Worm (Caenorhabditis elegans) whole organism, early embryonic: ENCODE results near the gene F54E2.9.

Experiments
- B0310.2 ChIP-seq: sonication (generic microtip); optimal IDR thresholded peaks from 2 replicates; lab custom pipeline; 2016; ENCODE audit warnings: mild to moderate bottlenecking, missing genetic modification characterization, missing compliant biosample characterization
- F13C5.2 ChIP-seq: sonication (generic microtip); optimal IDR thresholded peaks from 2 replicates; lab custom pipeline; 2017; ENCODE audit warnings: mild to moderate bottlenecking, missing genetic modification characterization, inconsistent platforms, missing compliant biosample characterization
- aly-1 ChIP-seq: sonication (generic microtip); optimal IDR thresholded peaks from 2 replicates; lab custom pipeline; 2016; ENCODE audit warnings: missing genetic modification characterization, missing compliant biosample characterization
- ama-1 ChIP-seq: fragments of 150-350 bp; optimal IDR thresholded peaks from 2 replicates; lab custom pipeline; 2014
- ceh-13 ChIP-seq: fragments of 200-800 bp; sonication (Bioruptor generic); optimal IDR thresholded peaks from 2 replicates; lab custom pipeline; 2018; ENCODE audit warnings: mild to moderate bottlenecking, missing genetic modification characterization, missing compliant biosample characterization
- ceh-36 ChIP-seq: sonication (generic microtip); optimal IDR thresholded peaks from 2 replicates; lab custom pipeline; 2016; ENCODE audit warnings: missing genetic modification characterization, inconsistent platforms, missing compliant biosample characterization
- ets-7 ChIP-seq: sonication (generic microtip); optimal IDR thresholded peaks from 2 replicates; lab custom pipeline; 2016; ENCODE audit warnings: missing genotype, missing genetic modification characterization, missing compliant biosample characterization
- flt-1 ChIP-seq: fragments of 200-800 bp; sonication (Bioruptor generic); IDR thresholded peaks from 2 replicates; pipeline ENCODE4 v1.3.6; 2022; ENCODE audit warnings: missing genetic modification characterization, missing compliant biosample characterization
- hmbx-1 ChIP-seq: sonication (generic microtip); optimal IDR thresholded peaks from 2 replicates; lab custom pipeline; 2016; ENCODE audit warnings: mild to moderate bottlenecking, missing genetic modification characterization, missing compliant biosample characterization
- hmg-4 ChIP-seq: fragments of 200-800 bp; sonication (Bioruptor generic); optimal IDR thresholded peaks from 2 replicates; lab custom pipeline; 2018; ENCODE audit warnings: mild to moderate bottlenecking, missing genetic modification characterization, missing compliant biosample characterization
- hnd-1 ChIP-seq: sonication (generic microtip); optimal IDR thresholded peaks from 2 replicates; lab custom pipeline; 2016; ENCODE audit warnings: missing genetic modification characterization, missing compliant biosample characterization
- pes-1 ChIP-seq: fragments of 200-800 bp; sonication (Bioruptor generic); IDR thresholded peaks from 2 replicates; pipeline ENCODE4 v1.3.6; 2022; ENCODE audit warnings: missing genetic modification reagents, missing genetic modification characterization, missing compliant biosample characterization
- scrt-1 ChIP-seq: fragments of 200-800 bp; sonication (Bioruptor generic); IDR thresholded peaks from 2 replicates; pipeline ENCODE4 v1.3.6; 2022; ENCODE audit warnings: missing genetic modification characterization, missing compliant biosample characterization
- sea-1 ChIP-seq: fragments of 200-800 bp; sonication (Bioruptor generic); conservative IDR thresholded peaks from 2 replicates; pipeline ENCODE4 v1.3.6; 2022; ENCODE audit warnings: missing genetic modification characterization, missing compliant biosample characterization
- tbx-11 ChIP-seq: fragments of 200-800 bp; sonication (Bioruptor generic); IDR thresholded peaks from 2 replicates; pipeline ENCODE4 v1.3.6; 2022; ENCODE audit warnings: missing genetic modification characterization, missing compliant biosample characterization
- tbx-37 ChIP-seq: fragments of 200-800 bp; sonication (Bioruptor generic); conservative IDR thresholded peaks from 2 replicates; pipeline ENCODE4 v1.3.6; 2022; ENCODE audit warnings: missing genetic modification reagents, missing genetic modification characterization, missing compliant biosample characterization
- tra-4 ChIP-seq: sonication (generic microtip); optimal IDR thresholded peaks from 2 replicates; lab custom pipeline; 2017; ENCODE audit warnings: missing genetic modification characterization, missing compliant biosample characterization

The F54E2.9 gene

ce11 chrV:2771560-2771959 lies 42.2 kb downstream of the F54E2.9 start, which contains the start of gene srh-56:
TSS of gene srh-56 (plus strand) at chrV:2771860.
- no peak for TF ChIP-seq hnd-1
- TF ChIP-seq tbx-37 (GFP tag; lab: Robert Waterston, UW): no peak
- TF ChIP-seq tbx-11 (GFP tag; lab: Robert Waterston, UW): no peak
- no peak for TF ChIP-seq pes-1
- TF ChIP-seq flt-1 (GFP tag; lab: Robert Waterston, UW): no peak
- no peak for TF ChIP-seq hmg-4 (GFP tag; lab: Kevin White, UChicago)
- TF ChIP-seq ets-7 (tag; lab: Kevin White, UChicago): no peak
- TF ChIP-seq tra-4: no peak
- TF ChIP-seq ceh-13 (GFP tag; lab: Kevin White, UChicago): no peak
- no peak for TF ChIP-seq scrt-1
- TF ChIP-seq F13C5.2: no peak
- no peak for TF ChIP-seq B0310.2 (tag; lab: Kevin White, UChicago)
- TF ChIP-seq hmbx-1: no peak
- TF ChIP-seq sea-1 (GFP tag; lab: Robert Waterston, UW): no peak

ce11 chrV:2769754-2770153 lies 44.0 kb downstream of the F54E2.9 start, which contains the start of gene dhs-15:
TSS of gene dhs-15 (minus strand) at chrV:2769854.
- TF ChIP-seq tra-4: no peak
- no peak for TF ChIP-seq flt-1 (GFP tag; lab: Robert Waterston, UW)
- no peak for TF ChIP-seq F13C5.2
- no peak for TF ChIP-seq pes-1
- no peak for TF ChIP-seq hmg-4 (GFP tag; lab: Kevin White, UChicago)
- TF ChIP-seq ceh-36 (tag; lab: Kevin White, UChicago): no peak
- TF ChIP-seq B0310.2 (tag; lab: Kevin White, UChicago): no peak
- no peak for TF ChIP-seq scrt-1
- no peak for TF ChIP-seq ama-1 (lab: Kevin White, UChicago)
- no peak for TF ChIP-seq ets-7 (tag; lab: Kevin White, UChicago)
- no peak for TF ChIP-seq sea-1 (GFP tag; lab: Robert Waterston, UW)
- no peak for TF ChIP-seq hnd-1
- no peak for TF ChIP-seq aly-1 (tag; lab: Kevin White, UChicago)
- no peak for TF ChIP-seq tbx-11 (GFP tag; lab: Robert Waterston, UW)
- no peak for TF ChIP-seq hmbx-1
- no peak for TF ChIP-seq tbx-37 (GFP tag; lab: Robert Waterston, UW)
- TF ChIP-seq ceh-13 (GFP tag; lab: Kevin White, UChicago): no peak

ce11 chrV:2767465-2767864 lies 46.3 kb downstream of the F54E2.9 start, which contains the start of gene R05D8.9:
TSS of gene R05D8.9 (minus strand) at chrV:2767565.
- TF ChIP-seq flt-1 (GFP tag; lab: Robert Waterston, UW): no peak
- no peak for TF ChIP-seq hmg-4 (GFP tag; lab: Kevin White, UChicago)
- TF ChIP-seq tbx-11 (GFP tag; lab: Robert Waterston, UW): no peak
- TF ChIP-seq ceh-36 (tag; lab: Kevin White, UChicago): no peak
- no peak for TF ChIP-seq hnd-1
- no peak for TF ChIP-seq sea-1 (GFP tag; lab: Robert Waterston, UW)
- no peak for TF ChIP-seq tbx-37 (GFP tag; lab: Robert Waterston, UW)
- no peak for TF ChIP-seq aly-1 (tag; lab: Kevin White, UChicago)
- no peak for TF ChIP-seq B0310.2 (tag; lab: Kevin White, UChicago)
- no peak for TF ChIP-seq ceh-13 (GFP tag; lab: Kevin White, UChicago)
- TF ChIP-seq F13C5.2: no peak
- TF ChIP-seq ets-7 (tag; lab: Kevin White, UChicago): no peak
- TF ChIP-seq scrt-1: no peak
- no peak for TF ChIP-seq pes-1
- no peak for TF ChIP-seq hmbx-1
- no peak for TF ChIP-seq ama-1 (lab: Kevin White, UChicago)
- TF ChIP-seq tra-4: no peak

ce11 chrV:2765052-2765451 lies 48.7 kb downstream of the F54E2.9 start, which contains the start of gene dhs-14:
TSS of gene dhs-14 (minus strand) at chrV:2765200.
- no peak for TF ChIP-seq tra-4
- TF ChIP-seq flt-1 (GFP tag; lab: Robert Waterston, UW): no peak
- TF ChIP-seq F13C5.2: no peak
- no peak for TF ChIP-seq scrt-1
- no peak for TF ChIP-seq ets-7 (tag; lab: Kevin White, UChicago)
- TF ChIP-seq hnd-1: no peak
- TF ChIP-seq hmbx-1: no peak
- TF ChIP-seq tbx-37 (GFP tag; lab: Robert Waterston, UW): no peak
- TF ChIP-seq hmg-4 (GFP tag; lab: Kevin White, UChicago): no peak
- TF ChIP-seq tbx-11 (GFP tag; lab: Robert Waterston, UW): no peak
- no peak for TF ChIP-seq aly-1 (tag; lab: Kevin White, UChicago)
- TF ChIP-seq sea-1 (GFP tag; lab: Robert Waterston, UW): no peak
- TF ChIP-seq B0310.2 (tag; lab: Kevin White, UChicago): no peak

ce11 chrV:2763105-2763504 lies 50.7 kb downstream of the F54E2.9 start, which contains the start of gene R05D8.7:
TSS of gene R05D8.7 (minus strand) at chrV:2763208.
- no peak for TF ChIP-seq ceh-13 (GFP tag; lab: Kevin White, UChicago)
- no peak for TF ChIP-seq F13C5.2
- no peak for TF ChIP-seq flt-1 (GFP tag; lab: Robert Waterston, UW)
- TF ChIP-seq ets-7 (tag; lab: Kevin White, UChicago): no peak
- no peak for TF ChIP-seq aly-1 (tag; lab: Kevin White, UChicago)
- TF ChIP-seq tbx-11 (GFP tag; lab: Robert Waterston, UW): no peak
- TF ChIP-seq hmg-4 (GFP tag; lab: Kevin White, UChicago): no peak
- no peak for TF ChIP-seq pes-1
- TF ChIP-seq hnd-1: no peak
- TF ChIP-seq B0310.2 (tag; lab: Kevin White, UChicago): no peak
- no peak for TF ChIP-seq ama-1 (lab: Kevin White, UChicago)
- TF ChIP-seq ceh-36 (tag; lab: Kevin White, UChicago): no peak
- TF ChIP-seq tbx-37 (GFP tag; lab: Robert Waterston, UW): no peak
- no peak for TF ChIP-seq sea-1 (GFP tag; lab: Robert Waterston, UW)
- no peak for TF ChIP-seq tra-4
- TF ChIP-seq scrt-1: no peak
